Worm (Caenorhabditis elegans): ENCODE measurements around the gene tag-322.
A peak's percentile ranks its signal among the peaks of the same experiment; 100 is the strongest.

DNA sequence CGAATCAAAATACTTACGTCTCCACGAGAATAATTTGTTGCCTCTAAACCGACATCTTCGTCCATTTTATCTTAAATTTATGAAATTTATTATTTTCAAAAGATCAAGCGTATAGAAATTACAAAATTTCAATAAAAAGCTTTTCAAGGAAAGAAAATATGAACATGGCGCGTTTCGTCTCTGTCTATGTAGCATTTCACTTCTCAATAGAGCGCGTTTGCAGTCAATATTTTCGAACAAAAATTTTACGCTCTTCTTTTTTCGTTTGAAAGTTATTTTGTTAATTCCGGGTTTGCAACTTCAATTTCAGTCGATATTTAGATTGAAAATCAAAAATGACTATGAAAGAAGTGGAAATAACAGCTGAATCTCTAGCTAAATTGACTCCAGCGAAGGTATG is 11.2 kb downstream of the tag-322 start, which contains the start of the genes hcf-1 and swd-2.2:
- TF ChIP-seq zip-8 (tag; optimal IDR thresholded peaks at IDR 0.05) = no peak
- no peak for TF ChIP-seq nhr-28 (tag; optimal IDR thresholded peaks at IDR 0.05)
- peak; percentile 40 for TF ChIP-seq mep-1 (tag; optimal IDR thresholded peaks at IDR 0.05)
- no peak for TF ChIP-seq flh-1 (GFP tag; optimal IDR thresholded peaks at IDR 0.05)
- TF ChIP-seq drap-1 (GFP tag; optimal IDR thresholded peaks at IDR 0.05) = no peak
- peak; percentile 26 for TF ChIP-seq nhr-237 (tag; optimal IDR thresholded peaks at IDR 0.05)
- no peak for TF ChIP-seq blmp-1 (tag; optimal IDR thresholded peaks at IDR 0.05)
- TF ChIP-seq unc-62 (GFP tag; optimal IDR thresholded peaks at IDR 0.05) = no peak
- TF ChIP-seq nhr-12 (tag; optimal IDR thresholded peaks at IDR 0.05) = no peak
- no peak for TF ChIP-seq lsy-2 (tag; optimal IDR thresholded peaks at IDR 0.05)
- TF ChIP-seq pha-4 (tag; optimal IDR thresholded peaks at IDR 0.05) = peak; percentile 21
- no peak for TF ChIP-seq ztf-11 (tag; optimal IDR thresholded peaks at IDR 0.05)
- no peak for TF ChIP-seq lin-32 (GFP tag; optimal IDR thresholded peaks at IDR 0.05)

Data from whole organism, mixed stage, embryonic.